Fruit fly (Drosophila melanogaster) Kc167 (cell line): ENCODE measurements around the gene ZnT35C.

ENCODE experiments used
- Myc ChIP-seq: fragments of >200 bp; optimal IDR thresholded peaks from 2 replicates; lab custom pipeline; 2017; ENCODE audit warnings: missing external identifiers
- Sin3A ChIP-seq: fragments of >200 bp; optimal IDR thresholded peaks from 2 replicates; lab custom pipeline; 2018; ENCODE audit warnings: missing external identifiers
- h ChIP-seq: fragments of >200 bp; optimal IDR thresholded peaks from 3 replicates; lab custom pipeline; 2018; ENCODE audit warnings: missing external identifiers
- insv ChIP-seq: fragments of >200 bp; optimal IDR thresholded peaks from 3 replicates; lab custom pipeline; 2018; ENCODE audit warnings: missing external identifiers
- psq ChIP-seq: fragments of >200 bp; optimal IDR thresholded peaks from 2 replicates; lab custom pipeline; 2017; ENCODE audit warnings: missing external identifiers
- ttk ChIP-seq: sonication (Bioruptor generic); optimal IDR thresholded peaks from 2 replicates; lab custom pipeline; 2017; ENCODE audit warnings: missing external identifiers

DNA sequence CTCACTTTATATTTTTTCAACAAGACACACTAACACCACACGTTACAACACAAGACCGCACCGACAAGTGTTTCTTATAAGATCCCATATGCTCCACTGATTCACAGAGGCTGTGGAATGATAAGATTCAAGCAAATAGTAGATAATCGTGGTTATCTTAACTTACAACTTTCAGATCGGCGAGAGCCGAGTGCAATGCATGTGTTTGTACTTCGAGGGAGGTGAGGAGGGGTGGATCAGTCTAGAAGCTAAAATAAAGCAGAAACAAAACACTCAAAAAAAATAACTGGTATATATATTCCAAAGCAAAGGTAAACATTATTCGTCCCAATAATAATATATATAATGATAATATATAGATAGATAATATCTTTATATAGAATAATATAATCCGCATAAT, at the start of gene ZnT35C:
- TF ChIP-seq insv (lab: Kevin White, UChicago) = no peak
- TF ChIP-seq h = no peak
- TF ChIP-seq psq (lab: Kevin White, UChicago) = no peak
- no peak for TF ChIP-seq Myc (lab: Kevin White, UChicago)
- TF ChIP-seq ttk (lab: Kevin White, UChicago) = no peak
- no peak for TF ChIP-seq Sin3A
